Worm (Caenorhabditis elegans): ENCODE results near the gene Y59H11AR.4.

ce11 chrIV:8571138-8571537 lies 29.4 kb downstream of the Y59H11AR.4 start, which contains the start of gene Y59H11AM.1:
- TF ChIP-seq him-1 (tag; optimal IDR thresholded peaks at IDR 0.05), result no peak
- no peak for TF ChIP-seq dao-5 (tag; optimal IDR thresholded peaks at IDR 0.05)
- TF ChIP-seq W03F9.2 (tag; optimal IDR thresholded peaks at IDR 0.05), result no peak

All from whole organism, L4/young adult.